Fruit fly (Drosophila melanogaster) whole organism, pupa: Measurements from ENCODE around the gene CG3961.

ENCODE experiments used
- CG10348 ChIP-seq: fragments of 200-800 bp; sonication (Bioruptor generic); IDR thresholded peaks from 2 replicates; pipeline ENCODE4 v1.3.6; 2022; ENCODE audit warnings: missing biosample characterization, missing genetic modification characterization
- CG12605 ChIP-seq: fragments of 200-800 bp; sonication (Bioruptor generic); IDR thresholded peaks from 2 replicates; pipeline ENCODE4 v1.3.6; 2022; ENCODE audit warnings: missing biosample characterization, missing genetic modification characterization
- CG13204 ChIP-seq: fragments of 200-800 bp; sonication (Bioruptor generic); optimal IDR thresholded peaks from 2 replicates; lab custom pipeline; 2018; ENCODE audit warnings: missing biosample characterization, mild to moderate bottlenecking, missing genetic modification characterization, moderate library complexity
- CG14655 ChIP-seq: fragments of 200-800 bp; sonication (Bioruptor generic); optimal IDR thresholded peaks from 3 replicates; lab custom pipeline; 2017; ENCODE audit warnings: mild to moderate bottlenecking, missing biosample characterization, missing genetic modification reagents, missing genetic modification characterization
- CG8159 ChIP-seq: fragments of 200-800 bp; sonication (Bioruptor generic); optimal IDR thresholded peaks from 3 replicates; lab custom pipeline; 2018; ENCODE audit warnings: missing biosample characterization, mild to moderate bottlenecking, missing genetic modification characterization, moderate library complexity
- CG9948 ChIP-seq: fragments of 200-800 bp; sonication (Bioruptor generic); optimal IDR thresholded peaks from 2 replicates; lab custom pipeline; 2018; ENCODE audit warnings: missing biosample characterization, mild to moderate bottlenecking, missing genetic modification characterization, moderate library complexity
- Ets98B ChIP-seq: fragments of 200-800 bp; sonication (Bioruptor generic); IDR thresholded peaks from 2 replicates; pipeline ENCODE4 v1.3.6; 2022; ENCODE audit warnings: missing biosample characterization, missing genetic modification characterization

DNA sequence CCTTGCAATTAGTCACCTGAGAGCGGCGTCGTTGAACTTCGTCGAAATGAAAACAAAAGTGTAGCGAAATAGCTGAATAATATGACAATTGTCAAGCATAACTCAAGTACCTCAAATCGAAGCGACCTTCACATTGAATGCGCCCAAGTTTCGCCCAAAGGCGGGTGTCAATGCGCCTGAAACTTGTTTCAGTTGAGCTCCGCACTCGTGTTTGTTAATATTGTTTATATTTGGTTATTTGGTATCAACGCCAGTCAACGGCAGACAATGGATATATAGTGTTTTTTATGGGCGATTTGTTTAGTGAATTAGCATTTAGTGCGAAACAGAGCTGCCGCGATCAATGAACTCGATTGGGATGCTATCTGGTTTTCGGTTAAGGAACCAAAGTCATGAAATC, 28.4 kb downstream of the CG3961 start:
- TF ChIP-seq CG14655 (GFP tag; lab: Kevin White, UChicago) (no peak), CG13204 (GFP tag; lab: Kevin White, UChicago) (no peak), CG10348 (GFP tag; lab: Robert Waterston, UW) (no peak), CG12605 (GFP tag; lab: Robert Waterston, UW) (no peak), CG8159 (tag; lab: Kevin White, UChicago) (no peak), CG9948 (no peak), Ets98B (GFP tag; lab: Robert Waterston, UW) (no peak)
